Fruit fly (Drosophila melanogaster): ENCODE results near the gene MICU1.

Gene MICU1

dm6 chr2L:7150775-7151174, 31.3 kb upstream of the MICU1 start (continued):
- TF ChIP-seq pan (optimal IDR thresholded peaks at IDR 0.05) (no peak), pan (GFP tag; optimal IDR thresholded peaks at IDR 0.05 in 1 of 2, IDR thresholded peaks at IDR 0.05 in 1 of 2) (peak in 1 of 2 experiments; percentile 51), CG7556 (GFP tag; optimal IDR thresholded peaks at IDR 0.05) (peak; percentile 53), nmo (GFP tag; optimal IDR thresholded peaks at IDR 0.05) (peak; percentile 77), Dek (tag; optimal IDR thresholded peaks at IDR 0.05) (peak; percentile 21), lmd (GFP tag; IDR thresholded peaks at IDR 0.05) (peak; percentile 43; the same call in 1 of the 2 replicates), Sox102F (GFP tag; optimal IDR thresholded peaks at IDR 0.05) (peak; percentile 79), CG17829 (tag; optimal IDR thresholded peaks at IDR 0.05) (peak; percentile 48), gem (tag; optimal IDR thresholded peaks at IDR 0.05) (peak; percentile 82), D19A (tag; optimal IDR thresholded peaks at IDR 0.05) (peak; percentile 71), bcd (GFP tag; optimal IDR thresholded peaks at IDR 0.05) (peak; percentile 6), sisA (GFP tag; IDR thresholded peaks at IDR 0.05) (peak; percentile 34), CG43689 (GFP tag; IDR thresholded peaks at IDR 0.05) (peak; percentile 34; the same call in 1 of the 2 replicates), vvl (GFP tag; IDR thresholded peaks at IDR 0.05) (peak; percentile 84), esg (GFP tag; conservative IDR thresholded peaks at IDR 0.05) (peak; percentile 55), CG10431 (GFP tag; optimal IDR thresholded peaks at IDR 0.05) (peak; percentile 8), bsh (GFP tag; optimal IDR thresholded peaks at IDR 0.05) (peak in 1 of 2 experiments; percentile 62), CG7987 (GFP tag; optimal IDR thresholded peaks at IDR 0.05) (no peak), CG8388 (GFP tag; optimal IDR thresholded peaks at IDR 0.05) (peak; percentile 79), H2.0 (GFP tag; IDR thresholded peaks at IDR 0.05) (no peak), CG30020 (tag; optimal IDR thresholded peaks at IDR 0.05) (no peak), nerfin-1 (tag; optimal IDR thresholded peaks at IDR 0.05) (peak; percentile 23), unpg (GFP tag; optimal IDR thresholded peaks at IDR 0.05) (peak; percentile 75), Sry-δ (GFP tag; optimal IDR thresholded peaks at IDR 0.05) (no peak), hkb (optimal IDR thresholded peaks at IDR 0.05) (no peak), hkb (GFP tag; IDR thresholded peaks at IDR 0.05) (peak; percentile 61; the same call in 1 of the 2 replicates), CG17361 (GFP tag; IDR thresholded peaks at IDR 0.05) (peak; percentile 49; the same call in 2 of the 3 replicates), crol (GFP tag; IDR thresholded peaks at IDR 0.05) (peak; percentile 53), Bteb2 (GFP tag; optimal IDR thresholded peaks at IDR 0.05) (no peak), CG2875 (GFP tag; optimal IDR thresholded peaks at IDR 0.05) (peak; percentile 53), Blimp-1 (GFP tag; optimal IDR thresholded peaks at IDR 0.05) (peak; percentile 68), phol (tag; optimal IDR thresholded peaks at IDR 0.05) (peak; percentile 39), aop (GFP tag; IDR thresholded peaks at IDR 0.05) (no peak), Doc3 (GFP tag; IDR thresholded peaks at IDR 0.05; ENCODE audit: partially characterized antibody) (no peak), Sox100B (GFP tag; optimal IDR thresholded peaks at IDR 0.05) (peak; percentile 60), oc (tag; optimal IDR thresholded peaks at IDR 0.05) (peak; percentile 80), Rfx (GFP tag; IDR thresholded peaks at IDR 0.05) (peak; percentile 29; the same call in 1 of the 2 replicates), CG14014 (GFP tag; IDR thresholded peaks at IDR 0.05) (peak; percentile 51; the same call in 1 of the 2 replicates), Oli (tag; optimal IDR thresholded peaks at IDR 0.05) (peak; percentile 66), ttk (GFP tag; IDR thresholded peaks at IDR 0.05) (peak; percentile 69), CG16815 (GFP tag; optimal IDR thresholded peaks at IDR 0.05) (no peak), nau (GFP tag; optimal IDR thresholded peaks at IDR 0.05) (no peak), CG6689 (GFP tag; IDR thresholded peaks at IDR 0.05) (peak; percentile 68), cg (GFP tag; optimal IDR thresholded peaks at IDR 0.05) (no peak), Nf-YB (GFP tag; optimal IDR thresholded peaks at IDR 0.05) (peak; percentile 36), ara (GFP tag; IDR thresholded peaks at IDR 0.05) (peak; percentile 49; the same call in 1 of the 2 replicates), Asciz (GFP tag; optimal IDR thresholded peaks at IDR 0.05) (peak; percentile 7), CG13123 (GFP tag; optimal IDR thresholded peaks at IDR 0.05) (peak; percentile 28), CG17568 (GFP tag; optimal IDR thresholded peaks at IDR 0.05) (peak; percentile 4), CG12659 (GFP tag; optimal IDR thresholded peaks at IDR 0.05) (peak; percentile 43)
